Fruit fly (Drosophila melanogaster): ENCODE data around the gene SP.

SP gene

dm6 chr3L:13348733-13349132 lies 47.3 kb downstream of the SP start, which contains the start of gene CG17687:
TSS of gene CG17687 (plus strand) at chr3L:13349033.
- TF ChIP-seq pan (optimal IDR thresholded peaks at IDR 0.05) = no peak
- TF ChIP-seq Dll (optimal IDR thresholded peaks at IDR 0.05) = no peak
- TF ChIP-seq psq (optimal IDR thresholded peaks at IDR 0.05) = no peak
- TF ChIP-seq usp (GFP tag; optimal IDR thresholded peaks at IDR 0.05) = no peak
- no peak for TF ChIP-seq CG8478 (optimal IDR thresholded peaks at IDR 0.05)
- no peak for TF ChIP-seq EcR (GFP tag; optimal IDR thresholded peaks at IDR 0.05)
